Worm (Caenorhabditis elegans) whole organism, L3 larva: Measurements from ENCODE around the gene ctns-1.

Source experiments
- R02D3.7 ChIP-seq: fragments of 150-350 bp; optimal IDR thresholded peaks from 2 replicates; lab custom pipeline; 2014; ENCODE audit warnings: missing biosample characterization, missing genetic modification characterization
- ZK546.5 ChIP-seq: sonication (generic microtip); optimal IDR thresholded peaks from 2 replicates; lab custom pipeline; 2017; ENCODE audit warnings: missing biosample characterization, missing genetic modification characterization
- aly-2 ChIP-seq: fragments of 150-350 bp; optimal IDR thresholded peaks from 2 replicates; lab custom pipeline; 2014; ENCODE audit warnings: missing biosample characterization, missing genetic modification characterization
- ama-1 ChIP-seq: fragments of 150-350 bp; optimal IDR thresholded peaks from 2 replicates; lab custom pipeline; 2018
- ceh-16 ChIP-seq: sonication (generic microtip); optimal IDR thresholded peaks from 2 replicates; lab custom pipeline; 2017; ENCODE audit warnings: missing biosample characterization, missing genetic modification characterization
- ceh-28 ChIP-seq: fragments of 150-350 bp; optimal IDR thresholded peaks from 2 replicates; lab custom pipeline; 2014; ENCODE audit warnings: missing biosample characterization, missing genetic modification reagents, missing genetic modification characterization
- ceh-82 ChIP-seq: fragments of 150-350 bp; optimal IDR thresholded peaks from 2 replicates; lab custom pipeline; 2014; ENCODE audit warnings: missing biosample characterization, missing genetic modification characterization
- elt-1 ChIP-seq: fragments of 150-350 bp; optimal IDR thresholded peaks from 2 replicates; lab custom pipeline; 2014; ENCODE audit warnings: missing biosample characterization, missing genetic modification characterization
- elt-2 ChIP-seq: sonication (generic microtip); optimal IDR thresholded peaks from 2 replicates; lab custom pipeline; 2016; ENCODE audit warnings: missing genetic modification reagents, mild to moderate bottlenecking, missing genetic modification characterization, missing compliant biosample characterization
- eor-1 ChIP-seq, 2 experiments: fragments of 150-350 bp; optimal IDR thresholded peaks; 2 replicates each; lab custom pipeline; 2014 to 2018; ENCODE audit warnings: missing biosample characterization in 2 of 2, missing genetic modification characterization in 2 of 2
- fkh-10 ChIP-seq: sonication (generic microtip); optimal IDR thresholded peaks from 2 replicates; lab custom pipeline; 2017; ENCODE audit warnings: missing biosample characterization, missing genetic modification reagents, missing genetic modification characterization
- fkh-2 ChIP-seq: fragments of 150-350 bp; optimal IDR thresholded peaks from 2 replicates; lab custom pipeline; 2014; ENCODE audit warnings: missing biosample characterization, missing genetic modification reagents, missing genetic modification characterization
- hmg-11 ChIP-seq: sonication (generic microtip); optimal IDR thresholded peaks from 2 replicates; lab custom pipeline; 2016; ENCODE audit warnings: missing genetic modification characterization, missing compliant biosample characterization
- jun-1 ChIP-seq: fragments of 150-350 bp; optimal IDR thresholded peaks from 2 replicates; lab custom pipeline; 2014; ENCODE audit warnings: missing biosample characterization, missing genetic modification reagents, missing genetic modification characterization
- lin-15B ChIP-seq: fragments of 150-350 bp; optimal IDR thresholded peaks from 2 replicates; lab custom pipeline; 2014; ENCODE audit warnings: missing biosample characterization, missing genetic modification characterization
- lsy-12 ChIP-seq: sonication (generic microtip); optimal IDR thresholded peaks from 2 replicates; lab custom pipeline; 2016; ENCODE audit warnings: mild to moderate bottlenecking, missing genetic modification characterization, missing compliant biosample characterization
- mdl-1 ChIP-seq: fragments of 150-350 bp; optimal IDR thresholded peaks from 2 replicates; lab custom pipeline; 2014; ENCODE audit warnings: missing biosample characterization, missing genetic modification characterization
- mml-1 ChIP-seq: fragments of 150-350 bp; sonication (generic microtip); optimal IDR thresholded peaks from 3 replicates; lab custom pipeline; 2014; ENCODE audit warnings: missing biosample characterization, missing genetic modification characterization
- nfya-1 ChIP-seq: sonication (generic microtip); optimal IDR thresholded peaks from 2 replicates; lab custom pipeline; 2017; ENCODE audit warnings: missing genetic modification characterization, mild to moderate bottlenecking, missing compliant biosample characterization, antibody characterized with exemption, moderate library complexity; ENCODE audit not compliant: insufficient read depth
- nhr-11 ChIP-seq: fragments of 150-350 bp; optimal IDR thresholded peaks from 2 replicates; lab custom pipeline; 2014; ENCODE audit warnings: missing biosample characterization, missing genetic modification characterization
- nhr-12 ChIP-seq: fragments of 150-350 bp; optimal IDR thresholded peaks from 2 replicates; lab custom pipeline; 2014; ENCODE audit warnings: missing biosample characterization, missing genetic modification characterization
- nhr-25 ChIP-seq: sonication (generic microtip); optimal IDR thresholded peaks from 2 replicates; lab custom pipeline; 2017; ENCODE audit warnings: missing biosample characterization, missing genetic modification characterization
- nhr-43 ChIP-seq: sonication (generic microtip); optimal IDR thresholded peaks from 2 replicates; lab custom pipeline; 2016; ENCODE audit warnings: mild to moderate bottlenecking, missing genetic modification characterization, missing compliant biosample characterization; ENCODE audit not compliant: poor library complexity, severe bottlenecking
- nhr-77 ChIP-seq: fragments of 150-350 bp; optimal IDR thresholded peaks from 2 replicates; lab custom pipeline; 2014; ENCODE audit warnings: missing biosample characterization, missing genetic modification characterization
- pha-4 ChIP-seq: fragments of 150-350 bp; optimal IDR thresholded peaks from 2 replicates; lab custom pipeline; 2014; ENCODE audit warnings: missing biosample characterization, missing genetic modification reagents, missing genetic modification characterization
- pqm-1 ChIP-seq: fragments of 150-350 bp; optimal IDR thresholded peaks from 2 replicates; lab custom pipeline; 2017; ENCODE audit warnings: missing biosample characterization, missing genetic modification characterization, inconsistent platforms
- skn-1 ChIP-seq: fragments of 150-350 bp; optimal IDR thresholded peaks from 2 replicates; lab custom pipeline; 2014; ENCODE audit warnings: missing biosample characterization, missing genetic modification characterization
- snpc-4 ChIP-seq: fragments of 150-350 bp; optimal IDR thresholded peaks from 2 replicates; lab custom pipeline; 2014; ENCODE audit warnings: missing biosample characterization, missing genetic modification characterization
- tbx-2 ChIP-seq: sonication (generic microtip); optimal IDR thresholded peaks from 2 replicates; lab custom pipeline; 2016; ENCODE audit warnings: mild to moderate bottlenecking, missing genetic modification characterization, missing compliant biosample characterization
- unc-39 ChIP-seq: sonication (generic microtip); optimal IDR thresholded peaks from 4 replicates; lab custom pipeline; 2017; ENCODE audit warnings: missing biosample characterization, missing genetic modification characterization
- unc-62 ChIP-seq: fragments of 150-350 bp; sonication (generic microtip); optimal IDR thresholded peaks from 4 replicates; lab custom pipeline; 2014; ENCODE audit warnings: missing biosample characterization, missing genetic modification reagents, missing genetic modification characterization
- zag-1 ChIP-seq: fragments of 150-350 bp; optimal IDR thresholded peaks from 2 replicates; lab custom pipeline; 2014; ENCODE audit warnings: missing biosample characterization, missing genetic modification characterization
- ztf-11 ChIP-seq: fragments of 150-350 bp; optimal IDR thresholded peaks from 2 replicates; lab custom pipeline; 2014; ENCODE audit warnings: missing biosample characterization, missing genetic modification characterization
- ztf-4 ChIP-seq: fragments of 150-350 bp; optimal IDR thresholded peaks from 2 replicates; lab custom pipeline; 2014; ENCODE audit warnings: missing biosample characterization, missing genetic modification characterization

Gene ctns-1

DNA sequence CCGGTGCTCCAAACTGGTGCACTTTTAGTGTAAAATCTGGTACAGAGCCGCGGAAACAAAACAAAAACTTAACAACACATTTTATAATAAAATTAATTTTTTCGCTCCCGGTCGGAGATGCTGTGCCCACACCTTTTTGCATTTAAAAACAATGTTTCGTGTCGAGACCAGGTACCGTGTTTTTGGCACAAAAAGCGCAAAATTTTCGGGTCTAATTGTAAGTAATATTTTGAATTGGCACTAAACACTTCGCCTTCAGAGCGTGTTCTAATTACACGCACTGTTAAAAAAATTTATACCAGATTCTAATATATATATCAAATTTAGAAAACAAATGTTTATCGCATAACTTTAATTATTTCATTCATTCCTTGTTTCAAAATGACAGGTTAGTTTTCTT, 44.7 kb upstream of the ctns-1 start, which contains the start of gene dylt-3:
Gene dylt-3, plus strand, starts transcription at position 301 of the 400 bp plus-strand sequence.
- no peak for TF ChIP-seq nhr-43 (tag; lab: Kevin White, UChicago)

DNA sequence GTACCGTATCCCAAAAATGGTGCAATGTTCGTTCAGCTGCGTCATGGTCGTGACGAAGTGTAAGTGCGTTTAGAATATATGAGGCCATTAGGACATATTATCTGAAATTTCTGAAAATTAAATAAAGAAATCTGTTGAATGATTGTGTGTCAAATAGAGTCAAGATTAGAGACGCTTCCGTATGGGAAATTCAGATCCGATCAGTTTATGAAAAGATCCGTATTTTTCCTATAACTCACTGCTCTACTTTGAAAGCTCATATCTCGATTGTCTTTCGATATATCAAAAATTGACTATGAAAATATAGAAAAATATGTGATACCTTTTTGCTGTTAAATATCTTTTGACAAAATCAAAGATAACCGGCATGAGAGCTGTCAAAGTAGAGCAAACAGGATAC, 43.6 kb upstream of the ctns-1 start, which contains the start of gene T05C12.4:
Gene T05C12.4, minus strand, starts transcription at position 101 of the 400 bp plus-strand sequence.
- TF ChIP-seq nhr-77 (tag; lab: Kevin White, UChicago) (no peak), ztf-4 (tag; lab: Kevin White, UChicago) (no peak), nhr-12 (tag; lab: Kevin White, UChicago) (no peak), mml-1 (tag; lab: Kevin White, UChicago) (no peak), snpc-4 (tag; lab: Kevin White, UChicago) (no peak), tbx-2 (no peak), ama-1 (lab: Kevin White, UChicago) (no peak), pqm-1 (tag; lab: Kevin White, UChicago) (no peak)

DNA sequence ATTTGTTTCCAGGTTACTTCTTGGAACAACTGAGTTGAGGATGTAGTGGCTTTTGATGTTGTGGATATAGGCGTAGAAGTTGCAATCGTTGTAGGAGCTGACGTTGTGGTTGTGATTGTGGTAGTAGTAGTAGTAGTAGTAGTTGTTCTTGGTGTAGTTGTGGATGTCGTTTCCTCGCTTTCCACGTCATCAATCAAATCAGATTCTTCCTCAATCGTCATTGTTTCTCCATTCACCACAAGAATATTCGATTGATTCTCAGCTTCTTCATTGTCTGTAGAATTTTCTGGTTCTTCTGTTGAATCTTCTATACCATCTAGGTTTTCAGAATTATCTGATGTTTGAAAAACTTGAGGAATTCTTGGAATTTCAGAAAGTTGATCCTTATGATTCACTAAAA, 41.9 kb upstream of the ctns-1 start:
- no peak for TF ChIP-seq fkh-10 (GFP tag; lab: Kevin White, UChicago)
- no peak for TF ChIP-seq ceh-16 (tag; lab: Kevin White, UChicago)
- TF ChIP-seq nhr-11, result no peak
- TF ChIP-seq eor-1 (tag; optimal IDR thresholded peaks at IDR 0.05; lab: Kevin White, UChicago), result no peak
- no peak for TF ChIP-seq nhr-77 (tag; lab: Kevin White, UChicago)
- no peak for TF ChIP-seq fkh-2 (tag; lab: Kevin White, UChicago)
- no peak for TF ChIP-seq ama-1 (lab: Kevin White, UChicago)
- no peak for TF ChIP-seq snpc-4 (tag; lab: Kevin White, UChicago)
- no peak for TF ChIP-seq nhr-43 (tag; lab: Kevin White, UChicago)
- no peak for TF ChIP-seq aly-2 (tag; lab: Kevin White, UChicago)
- no peak for TF ChIP-seq zag-1 (tag; lab: Kevin White, UChicago)
- no peak for TF ChIP-seq tbx-2

DNA sequence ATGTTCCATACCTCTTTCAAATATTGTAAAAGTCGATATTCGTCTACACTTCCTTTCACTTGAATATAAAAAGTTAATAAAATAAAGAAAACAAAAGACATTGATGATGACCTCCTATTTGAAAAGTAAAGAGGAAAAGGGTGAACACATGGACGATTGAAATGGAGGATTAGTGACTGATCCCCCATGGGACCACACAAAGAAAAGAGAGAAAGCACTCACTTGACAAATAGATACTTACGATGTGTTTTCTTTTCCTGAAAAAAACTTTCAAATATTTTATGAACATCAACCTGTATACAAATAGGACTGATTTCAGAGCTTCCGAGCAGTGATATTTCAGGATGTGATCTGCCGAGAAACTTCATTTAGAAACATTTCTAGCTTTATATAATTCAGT, 40.4 kb upstream of the ctns-1 start, which contains the start of gene acr-14:
Gene acr-14, minus strand, starts transcription at position 101 of the 400 bp plus-strand sequence.
- TF ChIP-seq snpc-4 (tag; lab: Kevin White, UChicago), result no peak
- no peak for TF ChIP-seq skn-1
- TF ChIP-seq nhr-11, result no peak
- TF ChIP-seq aly-2 (tag; lab: Kevin White, UChicago), result no peak
- TF ChIP-seq lin-15B (tag; lab: Kevin White, UChicago), result no peak
- no peak for TF ChIP-seq ZK546.5 (tag; lab: Kevin White, UChicago)
- no peak for TF ChIP-seq ceh-82 (tag; lab: Kevin White, UChicago)
- TF ChIP-seq unc-39 (tag; lab: Kevin White, UChicago), result no peak
- no peak for TF ChIP-seq ceh-28
- no peak for TF ChIP-seq nhr-12 (tag; lab: Kevin White, UChicago)
- no peak for TF ChIP-seq ztf-11
- no peak for TF ChIP-seq pha-4
- TF ChIP-seq hmg-11, result no peak
- no peak for TF ChIP-seq nhr-25 (tag; lab: Kevin White, UChicago)
- no peak for TF ChIP-seq ztf-4 (tag; lab: Kevin White, UChicago)
- no peak for TF ChIP-seq unc-62
- no peak for TF ChIP-seq R02D3.7 (tag; lab: Kevin White, UChicago)
- TF ChIP-seq mdl-1 (tag; lab: Kevin White, UChicago), result no peak
- no peak for TF ChIP-seq elt-2 (tag; lab: Kevin White, UChicago)
- TF ChIP-seq zag-1 (tag; lab: Kevin White, UChicago), result no peak

DNA sequence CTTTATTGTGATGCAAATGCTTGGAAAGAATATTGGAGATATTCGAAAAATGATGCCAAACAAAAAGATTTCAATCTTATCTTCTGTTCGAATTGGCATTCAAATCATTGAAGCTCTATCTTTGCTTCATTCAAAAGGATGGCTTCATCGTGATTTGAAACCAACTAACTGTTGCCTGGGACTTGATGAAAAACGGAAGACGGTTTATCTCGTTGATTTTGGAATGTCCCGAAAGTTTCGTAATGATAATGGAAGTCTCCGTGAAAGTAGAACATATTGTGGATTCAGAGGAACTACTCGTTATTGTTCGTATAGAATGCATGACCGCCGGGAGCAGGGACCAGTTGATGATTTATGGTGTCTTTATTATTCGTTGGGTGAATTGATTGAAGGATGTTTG, 37.4 kb upstream of the ctns-1 start:
- TF ChIP-seq zag-1 (tag; lab: Kevin White, UChicago) (no peak), eor-1 (tag; optimal IDR thresholded peaks at IDR 0.05; lab: Kevin White, UChicago) (no peak), lsy-12 (tag; lab: Kevin White, UChicago) (no peak), elt-2 (tag; lab: Kevin White, UChicago) (no peak), elt-1 (tag; lab: Kevin White, UChicago) (no peak), ztf-4 (tag; lab: Kevin White, UChicago) (no peak), nhr-77 (tag; lab: Kevin White, UChicago) (no peak), nfya-1 (no peak), aly-2 (tag; lab: Kevin White, UChicago) (no peak), jun-1 (tag; lab: Kevin White, UChicago) (no peak)
- TF ChIP-seq, all 47 proteins: peak for 0
